Worm (Caenorhabditis elegans) whole organism, late embryonic: ENCODE results near the gene fbxl-5.

Source experiments
- ama-1 ChIP-seq: fragments of 150-350 bp; optimal IDR thresholded peaks from 2 replicates; lab custom pipeline; 2014
- hlh-6 ChIP-seq: sonication (generic microtip); optimal IDR thresholded peaks from 2 replicates; lab custom pipeline; 2016; ENCODE audit warnings: missing genotype, missing genetic modification characterization, missing compliant biosample characterization

DNA sequence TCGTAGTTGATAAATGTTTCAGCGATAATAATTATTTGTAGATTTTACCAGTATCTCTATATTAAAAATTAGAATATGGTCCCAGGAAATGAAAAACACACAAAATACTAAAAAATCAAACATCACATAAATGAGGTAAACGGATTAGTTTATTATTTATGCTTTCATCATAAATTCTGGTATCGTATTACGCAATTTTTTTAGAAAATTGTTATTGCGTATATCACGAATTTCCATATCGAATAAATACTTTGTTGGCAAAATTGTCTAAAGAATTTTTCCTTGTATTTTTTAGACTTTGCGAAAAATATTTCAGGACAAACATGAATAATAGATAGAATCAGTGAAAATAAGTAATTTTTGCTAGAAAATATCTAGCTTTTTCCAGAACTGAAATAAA lies 16.5 kb upstream of the fbxl-5 start:
- TF ChIP-seq hlh-6 (no peak), ama-1 (lab: Kevin White, UChicago) (no peak)
